Fruit fly (Drosophila melanogaster) whole organism, embryonic: ENCODE results near the gene Gart.

ENCODE experiments used
- Atf-2 ChIP-seq: fragments of 200-800 bp; sonication (Bioruptor generic); optimal IDR thresholded peaks from 2 replicates; lab custom pipeline; 2016; ENCODE audit warnings: missing biosample characterization, missing genetic modification characterization
- CG10267 ChIP-seq: fragments of 200-800 bp; sonication (Bioruptor generic); optimal IDR thresholded peaks from 2 replicates; lab custom pipeline; 2018; ENCODE audit warnings: missing biosample characterization, mild to moderate bottlenecking, missing genetic modification characterization, moderate library complexity
- CG10462 ChIP-seq: fragments of 200-800 bp; sonication (Bioruptor generic); optimal IDR thresholded peaks from 2 replicates; lab custom pipeline; 2016; ENCODE audit warnings: missing biosample characterization, missing genetic modification characterization
- CG13296 ChIP-seq: fragments of 200-800 bp; sonication (Bioruptor generic); optimal IDR thresholded peaks from 3 replicates; lab custom pipeline; 2018; ENCODE audit warnings: missing biosample characterization, mild to moderate bottlenecking, missing genetic modification characterization
- CG15696 ChIP-seq: fragments of 200-800 bp; sonication (Bioruptor generic); optimal IDR thresholded peaks from 2 replicates; lab custom pipeline; 2019; ENCODE audit warnings: missing biosample characterization, mild to moderate bottlenecking, missing genetic modification characterization, moderate library complexity
- CG17328 ChIP-seq: fragments of 200-800 bp; sonication (Bioruptor generic); IDR thresholded peaks from 2 replicates; pipeline ENCODE4 v1.3.6; 2022; ENCODE audit warnings: missing biosample characterization, missing genetic modification characterization
- CG17612 ChIP-seq: fragments of 200-800 bp; sonication (Bioruptor generic); IDR thresholded peaks from 2 replicates; pipeline ENCODE4 v1.3.6; 2022; ENCODE audit warnings: missing biosample characterization, missing genetic modification characterization
- CG31441 ChIP-seq: fragments of 200-800 bp; sonication (Bioruptor generic); IDR thresholded peaks from 2 replicates; pipeline ENCODE4 v1.3.6; 2022; ENCODE audit warnings: missing biosample characterization, missing genetic modification characterization
- CG34422 ChIP-seq: fragments of 200-800 bp; sonication (Bioruptor generic); IDR thresholded peaks from 3 replicates; pipeline ENCODE4 v1.3.6; 2022; ENCODE audit warnings: missing biosample characterization, missing genetic modification characterization
- CG5245 ChIP-seq: fragments of 200-800 bp; sonication (Bioruptor generic); optimal IDR thresholded peaks from 3 replicates; lab custom pipeline; 2016; ENCODE audit warnings: missing biosample characterization, missing genetic modification characterization
- CG6791 ChIP-seq: fragments of 200-800 bp; sonication (Bioruptor generic); IDR thresholded peaks from 3 replicates; pipeline ENCODE4 v1.3.6; 2022; ENCODE audit warnings: missing biosample characterization, missing genetic modification characterization; ENCODE audit not compliant: partially characterized antibody
- CG7372 ChIP-seq: fragments of 200-800 bp; sonication (Bioruptor generic); IDR thresholded peaks from 2 replicates; pipeline ENCODE4 v1.3.6; 2022; ENCODE audit warnings: missing biosample characterization, missing genetic modification characterization
- CG7839 ChIP-seq: fragments of 200-800 bp; sonication (Bioruptor generic); optimal IDR thresholded peaks from 3 replicates; lab custom pipeline; 2018; ENCODE audit warnings: missing biosample characterization, mild to moderate bottlenecking, missing genetic modification characterization, moderate library complexity
- CG8359 ChIP-seq: fragments of 200-800 bp; sonication (Bioruptor generic); optimal IDR thresholded peaks from 2 replicates; lab custom pipeline; 2017; ENCODE audit warnings: missing biosample characterization, mild to moderate bottlenecking, missing genetic modification characterization, borderline replicate concordance
- CG8924 ChIP-seq: fragments of 200-800 bp; optimal IDR thresholded peaks from 3 replicates; lab custom pipeline; 2019; ENCODE audit warnings: missing biosample characterization, mild to moderate bottlenecking, missing genetic modification characterization, moderate library complexity
- CG9215 ChIP-seq: fragments of 200-800 bp; sonication (Bioruptor generic); IDR thresholded peaks from 2 replicates; pipeline ENCODE4 v1.3.6; 2022; ENCODE audit warnings: missing biosample characterization, missing genetic modification characterization
- Drgx ChIP-seq: fragments of 200-800 bp; sonication (Bioruptor generic); IDR thresholded peaks from 2 replicates; pipeline ENCODE4 v1.3.6; 2022; ENCODE audit warnings: missing biosample characterization, missing genetic modification characterization
- Mad ChIP-seq: fragments of 200-800 bp; sonication (Bioruptor generic); optimal IDR thresholded peaks from 2 replicates; lab custom pipeline; 2016; ENCODE audit warnings: missing biosample characterization, missing genetic modification characterization
- Med ChIP-seq: fragments of 200-800 bp; sonication (Bioruptor generic); peaks from one replicate; lab custom pipeline; 2016; ENCODE audit warnings: missing biosample characterization, missing genetic modification characterization, mild to moderate bottlenecking, inconsistent platforms, moderate library complexity
- Ptx1 ChIP-seq: fragments of 200-800 bp; sonication (Bioruptor generic); IDR thresholded peaks from 2 replicates; pipeline ENCODE4 v1.3.6; 2022; ENCODE audit warnings: missing biosample characterization, missing genetic modification characterization
- Tbp ChIP-seq: fragments of >200 bp; optimal IDR thresholded peaks from 2 replicates; lab custom pipeline; 2018; ENCODE audit warnings: missing biosample characterization, missing genetic modification characterization
- YL-1 ChIP-seq: fragments of 200-800 bp; sonication (Bioruptor generic); optimal IDR thresholded peaks from 3 replicates; lab custom pipeline; 2017; ENCODE audit warnings: missing biosample characterization, mild to moderate bottlenecking, missing genetic modification characterization
- ab ChIP-seq: fragments of 200-800 bp; sonication (Bioruptor generic); optimal IDR thresholded peaks from 2 replicates; lab custom pipeline; 2016; ENCODE audit warnings: missing biosample characterization, missing genetic modification characterization
- bsh ChIP-seq, 2 experiments: fragments of 200-800 bp; sonication (Bioruptor generic); optimal IDR thresholded peaks; 2 replicates each; lab custom pipeline; 2017 to 2018; ENCODE audit warnings: mild to moderate bottlenecking in 2 of 2, missing biosample characterization in 2 of 2, missing genetic modification characterization in 2 of 2, moderate library complexity in 1 of 2
- ci ChIP-seq: fragments of 200-800 bp; sonication (Bioruptor generic); IDR thresholded peaks from 3 replicates; pipeline ENCODE4 v1.3.6; 2022; ENCODE audit warnings: missing biosample characterization, missing genetic modification characterization
- ftz-f1 ChIP-seq: fragments of 200-800 bp; sonication (Bioruptor generic); optimal IDR thresholded peaks from 2 replicates; lab custom pipeline; 2016; ENCODE audit warnings: missing biosample characterization, missing genetic modification characterization
- gem ChIP-seq: fragments of 200-800 bp; sonication (Bioruptor generic); optimal IDR thresholded peaks from 2 replicates; lab custom pipeline; 2019; ENCODE audit warnings: missing biosample characterization, mild to moderate bottlenecking, missing genetic modification characterization, moderate library complexity
- lmd ChIP-seq: fragments of 200-800 bp; sonication (Bioruptor generic); IDR thresholded peaks from 2 replicates; pipeline ENCODE4 v1.3.6; 2022; ENCODE audit warnings: missing biosample characterization, missing genetic modification characterization
- nom ChIP-seq: fragments of 200-800 bp; sonication (Bioruptor generic); optimal IDR thresholded peaks from 2 replicates; lab custom pipeline; 2017; ENCODE audit warnings: missing biosample characterization, missing genetic modification characterization, mild to moderate bottlenecking, moderate library complexity, missing genetic modification reagents
- odd ChIP-seq: fragments of 200-800 bp; sonication (Bioruptor generic); optimal IDR thresholded peaks from 2 replicates; lab custom pipeline; 2017; ENCODE audit warnings: missing biosample characterization, mild to moderate bottlenecking, missing genetic modification characterization
- org-1 ChIP-seq: fragments of 200-800 bp; sonication (Bioruptor generic); optimal IDR thresholded peaks from 2 replicates; lab custom pipeline; 2017; ENCODE audit warnings: missing biosample characterization, missing genetic modification characterization
- row ChIP-seq: fragments of 200-800 bp; sonication (Bioruptor generic); IDR thresholded peaks from 3 replicates; pipeline ENCODE4 v1.3.6; 2022; ENCODE audit warnings: missing biosample characterization, missing genetic modification characterization
- run ChIP-seq: fragments of 200-800 bp; sonication (Bioruptor generic); optimal IDR thresholded peaks from 3 replicates; lab custom pipeline; 2018; ENCODE audit warnings: missing biosample characterization, mild to moderate bottlenecking, missing genetic modification characterization
- shn ChIP-seq: fragments of 200-800 bp; sonication (Bioruptor generic); optimal IDR thresholded peaks from 3 replicates; lab custom pipeline; 2016; ENCODE audit warnings: missing biosample characterization, missing genetic modification characterization
- sima ChIP-seq: fragments of 200-800 bp; sonication (Bioruptor generic); optimal IDR thresholded peaks from 2 replicates; lab custom pipeline; 2016; ENCODE audit warnings: missing biosample characterization, missing genetic modification characterization
- slou ChIP-seq: fragments of 200-800 bp; sonication (Bioruptor generic); optimal IDR thresholded peaks from 3 replicates; lab custom pipeline; 2016; ENCODE audit warnings: missing biosample characterization, missing genetic modification characterization
- tna ChIP-seq: fragments of 200-800 bp; sonication (Bioruptor generic); IDR thresholded peaks from 2 replicates; pipeline ENCODE4 v1.3.6; 2022; ENCODE audit warnings: missing biosample characterization, missing genetic modification characterization; ENCODE audit not compliant: partially characterized antibody
- unc-4 ChIP-seq: fragments of 200-800 bp; sonication (Bioruptor generic); IDR thresholded peaks from 2 replicates; pipeline ENCODE4 v1.3.6; 2022; ENCODE audit warnings: missing biosample characterization, missing genetic modification characterization; ENCODE audit not compliant: partially characterized antibody
- zfh2 ChIP-seq: fragments of 200-800 bp; sonication (Bioruptor generic); optimal IDR thresholded peaks from 2 replicates; lab custom pipeline; 2016; ENCODE audit warnings: missing biosample characterization, missing genetic modification characterization

Gart gene

dm6 chr2L:7073011-7073410, 49.3 kb upstream of the Gart start (continued):
- TF ChIP-seq gem (tag; lab: Kevin White, UChicago): peak; percentile 61
- TF ChIP-seq YL-1: no peak
- TF ChIP-seq CG17328 (GFP tag; lab: Robert Waterston, UW): peak; percentile 57
- no peak for TF ChIP-seq ftz-f1 (GFP tag; lab: Kevin White, UChicago)
- TF ChIP-seq CG34422 (GFP tag; lab: Robert Waterston, UW): 0 out of 3 replicates have a peak, but pooled peaks have one; percentile 8
- TF ChIP-seq ci (GFP tag; lab: Robert Waterston, UW): 0 out of 3 replicates have a peak, but pooled peaks have one; percentile 29
- no peak for TF ChIP-seq slou (GFP tag; lab: Kevin White, UChicago)
- peak; percentile 41 for TF ChIP-seq CG7839
- TF ChIP-seq CG5245 (GFP tag; lab: Kevin White, UChicago): peak; percentile 30
- TF ChIP-seq CG10267 (tag; lab: Kevin White, UChicago): peak; percentile 10
- TF ChIP-seq Ptx1 (GFP tag; lab: Robert Waterston, UW): 0 out of 2 replicates have a peak, but pooled peaks have one; percentile 10
- peak; percentile 36; the same call in 1 of the 2 replicates for TF ChIP-seq lmd (GFP tag; lab: Robert Waterston, UW)
- no peak for TF ChIP-seq unc-4 (GFP tag; lab: Robert Waterston, UW)
- peak; percentile 18 for TF ChIP-seq CG15696 (tag; lab: Kevin White, UChicago)

dm6 chr2L:7071862-7072261, 48.2 kb upstream of the Gart start:
- TF ChIP-seq CG17612 (GFP tag; lab: Robert Waterston, UW): no peak
- no peak for TF ChIP-seq Atf-2 (GFP tag; lab: Kevin White, UChicago)
- TF ChIP-seq tna (GFP tag; lab: Robert Waterston, UW): no peak
- TF ChIP-seq bsh (GFP tag; optimal IDR thresholded peaks at IDR 0.05; lab: Kevin White, UChicago): peak in 1 of 2 experiments; percentile 38
- TF ChIP-seq run (tag; lab: Kevin White, UChicago): no peak
- 0 out of 3 replicates have a peak, but pooled peaks have one; percentile 21 for TF ChIP-seq row (GFP tag; lab: Robert Waterston, UW)
- peak; percentile 31 for TF ChIP-seq Med (GFP tag; lab: Kevin White, UChicago)
- TF ChIP-seq sima (GFP tag; lab: Kevin White, UChicago): no peak
- TF ChIP-seq CG9215 (GFP tag; lab: Robert Waterston, UW): no peak
- no peak for TF ChIP-seq CG7372
- TF ChIP-seq nom (GFP tag; lab: Kevin White, UChicago): peak; percentile 29
- TF ChIP-seq CG8924 (tag; lab: Kevin White, UChicago): no peak
- no peak for TF ChIP-seq shn (GFP tag; lab: Kevin White, UChicago)
- no peak for TF ChIP-seq Mad
- no peak for TF ChIP-seq CG31441 (GFP tag; lab: Robert Waterston, UW)
- no peak for TF ChIP-seq org-1
- no peak for TF ChIP-seq zfh2
- no peak for TF ChIP-seq ab (GFP tag; lab: Kevin White, UChicago)
- TF ChIP-seq odd (GFP tag; lab: Kevin White, UChicago): no peak
- no peak for TF ChIP-seq unc-4 (GFP tag; lab: Robert Waterston, UW)
- 0 out of 2 replicates have a peak, but pooled peaks have one; percentile 14 for TF ChIP-seq lmd (GFP tag; lab: Robert Waterston, UW)
- TF ChIP-seq gem (tag; lab: Kevin White, UChicago): peak; percentile 3
- TF ChIP-seq Drgx (GFP tag; lab: Robert Waterston, UW): 0 out of 2 replicates have a peak, but pooled peaks have one; percentile 39
- no peak for TF ChIP-seq CG13296
- TF ChIP-seq CG6791 (GFP tag; lab: Robert Waterston, UW): no peak

- TF ChIP-seq Tbp (GFP tag; lab: Kevin White, UChicago): peak; percentile 43
- peak; percentile 98 for TF ChIP-seq CG8359 (GFP tag; lab: Kevin White, UChicago)
- no peak for TF ChIP-seq CG10462 (GFP tag; lab: Kevin White, UChicago)
- TF ChIP-seq, all 482 proteins: peak for 2
Measured at dm6 chr2L:7071219-7071618, 47.5 kb upstream of the Gart start.
